Worm (Caenorhabditis elegans) whole organism, young adult: ENCODE data around the gene col-98.

ENCODE experiments used
- B0035.1 ChIP-seq: sonication (generic microtip); optimal IDR thresholded peaks from 2 replicates; lab custom pipeline; 2016; ENCODE audit warnings: missing genetic modification characterization, mild to moderate bottlenecking, missing compliant biosample characterization, missing genotype, missing genetic modification reagents
- D2030.7 ChIP-seq: fragments of 200-800 bp; sonication (Bioruptor generic); IDR thresholded peaks from 2 replicates; pipeline ENCODE4 v1.3.6; 2022; ENCODE audit warnings: missing genetic modification reagents, missing genetic modification characterization, missing compliant biosample characterization
- F23B12.7 ChIP-seq: sonication (generic microtip); optimal IDR thresholded peaks from 2 replicates; lab custom pipeline; 2017; ENCODE audit warnings: missing genetic modification characterization, mild to moderate bottlenecking, missing compliant biosample characterization, antibody characterized with exemption, moderate library complexity; ENCODE audit not compliant: insufficient read depth
- F49E8.2 ChIP-seq: sonication (generic microtip); optimal IDR thresholded peaks from 3 replicates; lab custom pipeline; 2017; ENCODE audit warnings: missing genetic modification characterization, mild to moderate bottlenecking, missing compliant biosample characterization, antibody characterized with exemption, moderate library complexity; ENCODE audit not compliant: insufficient read depth
- F52B5.7 ChIP-seq: sonication (generic microtip); optimal IDR thresholded peaks from 2 replicates; lab custom pipeline; 2016; ENCODE audit warnings: mild to moderate bottlenecking, missing genetic modification characterization, missing compliant biosample characterization
- F57A8.1 ChIP-seq: fragments of 200-800 bp; sonication (Bioruptor generic); optimal IDR thresholded peaks from 2 replicates; lab custom pipeline; 2018; ENCODE audit warnings: mild to moderate bottlenecking, missing genetic modification characterization, moderate library complexity, missing compliant biosample characterization
- K11D2.4 ChIP-seq: fragments of 200-800 bp; sonication (Bioruptor generic); IDR thresholded peaks from 2 replicates; pipeline ENCODE4 v1.3.6; 2022; ENCODE audit warnings: missing genetic modification reagents, missing genetic modification characterization, missing compliant biosample characterization
- Y53G8AR.9 ChIP-seq: fragments of 200-800 bp; sonication (Bioruptor generic); conservative IDR thresholded peaks from 2 replicates; pipeline ENCODE4 v1.3.6; 2022; ENCODE audit warnings: missing genetic modification reagents, missing genetic modification characterization, missing compliant biosample characterization
- Y79H2A.3 ChIP-seq: fragments of 200-800 bp; sonication (Bioruptor generic); conservative IDR thresholded peaks from 2 replicates; pipeline ENCODE4 v1.3.6; 2022; ENCODE audit warnings: missing genetic modification reagents, missing genetic modification characterization, missing compliant biosample characterization
- akir-1 ChIP-seq: fragments of 200-800 bp; sonication (Bioruptor generic); optimal IDR thresholded peaks from 2 replicates; lab custom pipeline; 2018; ENCODE audit warnings: mild to moderate bottlenecking, missing genetic modification characterization, moderate library complexity, missing compliant biosample characterization
- aptf-2 ChIP-seq: fragments of 200-800 bp; sonication (Bioruptor generic); conservative IDR thresholded peaks from 2 replicates; pipeline ENCODE4 v1.3.6; 2022; ENCODE audit warnings: missing genetic modification reagents, missing genetic modification characterization, missing compliant biosample characterization
- athp-1 ChIP-seq: sonication (generic microtip); optimal IDR thresholded peaks from 2 replicates; lab custom pipeline; 2017; ENCODE audit warnings: mild to moderate bottlenecking, missing genetic modification characterization, missing compliant biosample characterization
- attf-3 ChIP-seq: fragments of 200-800 bp; sonication (Bioruptor generic); conservative IDR thresholded peaks from 2 replicates; pipeline ENCODE4 v1.3.6; 2022; ENCODE audit warnings: missing genetic modification reagents, missing genetic modification characterization, missing compliant biosample characterization
- bed-1 ChIP-seq: fragments of 200-800 bp; sonication (Bioruptor generic); IDR thresholded peaks from 2 replicates; pipeline ENCODE4 v1.3.6; 2022; ENCODE audit warnings: missing genetic modification reagents, missing genetic modification characterization, missing compliant biosample characterization
- bed-2 ChIP-seq: fragments of 200-800 bp; sonication (Bioruptor generic); IDR thresholded peaks from 2 replicates; pipeline ENCODE4 v1.3.6; 2022; ENCODE audit warnings: missing genetic modification reagents, missing genetic modification characterization, missing compliant biosample characterization
- ccch-3 ChIP-seq: fragments of 200-800 bp; sonication (Bioruptor generic); optimal IDR thresholded peaks from 2 replicates; lab custom pipeline; 2018; ENCODE audit warnings: mild to moderate bottlenecking, missing genetic modification characterization, missing compliant biosample characterization
- cebp-1 ChIP-seq, 2 experiments: fragments of 200-800 bp in 1 of 2; sonication (Bioruptor generic) in 1 of 2; sonication (generic microtip) in 1 of 2; IDR thresholded peaks in 1 of 2; optimal IDR thresholded peaks in 1 of 2; 2 replicates each; pipeline versions ENCODE4 v1.3.6 to Lab custom; 2017 to 2022; ENCODE audit warnings: missing compliant biosample characterization in 2 of 2, missing genetic modification characterization in 2 of 2, mild to moderate bottlenecking in 1 of 2, missing genetic modification reagents in 1 of 2, moderate library complexity in 1 of 2
- ceh-58 ChIP-seq: fragments of 200-800 bp; sonication (Bioruptor generic); IDR thresholded peaks from 2 replicates; pipeline ENCODE4 v1.3.6; 2022; ENCODE audit warnings: missing genetic modification characterization, missing compliant biosample characterization
- chd-7 ChIP-seq: sonication (generic microtip); optimal IDR thresholded peaks from 2 replicates; lab custom pipeline; 2016; ENCODE audit warnings: mild to moderate bottlenecking, missing genetic modification characterization, moderate library complexity, missing compliant biosample characterization
- dpl-1 ChIP-seq: fragments of 150-350 bp; optimal IDR thresholded peaks from 2 replicates; lab custom pipeline; 2014; ENCODE audit warnings: missing biosample characterization, missing genetic modification reagents, missing genetic modification characterization
- egl-18 ChIP-seq: fragments of 200-800 bp; sonication (Bioruptor generic); IDR thresholded peaks from 2 replicates; pipeline ENCODE4 v1.3.6; 2022; ENCODE audit warnings: missing genetic modification reagents, missing genetic modification characterization, missing compliant biosample characterization
- egrh-3 ChIP-seq: fragments of 200-800 bp; sonication (Bioruptor generic); IDR thresholded peaks from 2 replicates; pipeline ENCODE4 v1.3.6; 2022; ENCODE audit warnings: missing genetic modification reagents, missing genetic modification characterization, missing compliant biosample characterization
- hmg-20 ChIP-seq: fragments of 200-800 bp; sonication (Bioruptor generic); IDR thresholded peaks from 2 replicates; pipeline ENCODE4 v1.3.6; 2022; ENCODE audit warnings: missing genetic modification reagents, missing genetic modification characterization, missing compliant biosample characterization
- hsf-1 ChIP-seq: fragments of 200-800 bp; sonication (Bioruptor generic); IDR thresholded peaks from 2 replicates; pipeline ENCODE4 v1.3.6; 2022; ENCODE audit warnings: missing genetic modification reagents, missing genetic modification characterization, missing compliant biosample characterization
- let-526 ChIP-seq: fragments of 200-800 bp; sonication (Bioruptor generic); IDR thresholded peaks from 2 replicates; pipeline ENCODE4 v1.3.6; 2022; ENCODE audit warnings: missing genetic modification reagents, missing genetic modification characterization, missing compliant biosample characterization
- lin-26 ChIP-seq: fragments of 200-800 bp; sonication (Bioruptor generic); IDR thresholded peaks from 2 replicates; pipeline ENCODE4 v1.3.6; 2022; ENCODE audit warnings: missing genetic modification reagents, missing genetic modification characterization, missing compliant biosample characterization
- lin-40 ChIP-seq: sonication (generic microtip); optimal IDR thresholded peaks from 2 replicates; lab custom pipeline; 2016; ENCODE audit warnings: missing genetic modification characterization, mild to moderate bottlenecking, missing compliant biosample characterization, missing genotype, missing genetic modification reagents
- lin-54 ChIP-seq: fragments of 200-800 bp; sonication (Bioruptor generic); optimal IDR thresholded peaks from 2 replicates; lab custom pipeline; 2018; ENCODE audit warnings: mild to moderate bottlenecking, missing genetic modification characterization, missing compliant biosample characterization
- lir-1 ChIP-seq: fragments of 200-800 bp; sonication (Bioruptor generic); conservative IDR thresholded peaks from 2 replicates; pipeline ENCODE4 v1.3.6; 2022; ENCODE audit warnings: missing genetic modification reagents, missing genetic modification characterization, missing compliant biosample characterization
- mxl-1 ChIP-seq: sonication (generic microtip); optimal IDR thresholded peaks from 2 replicates; lab custom pipeline; 2016; ENCODE audit warnings: missing genetic modification characterization, missing compliant biosample characterization
- nfya-2 ChIP-seq: fragments of 200-800 bp; sonication (Bioruptor generic); IDR thresholded peaks from 2 replicates; pipeline ENCODE4 v1.3.6; 2022; ENCODE audit warnings: missing genetic modification reagents, missing genetic modification characterization, missing compliant biosample characterization
- nfyb-1 ChIP-seq: fragments of 200-800 bp; sonication (Bioruptor generic); IDR thresholded peaks from 2 replicates; pipeline ENCODE4 v1.3.6; 2022; ENCODE audit warnings: missing genetic modification reagents, missing genetic modification characterization, missing compliant biosample characterization
- nhr-120 ChIP-seq: fragments of 200-800 bp; sonication (Bioruptor generic); IDR thresholded peaks from 2 replicates; pipeline ENCODE4 v1.3.6; 2022; ENCODE audit warnings: missing genetic modification characterization, missing compliant biosample characterization
- nhr-179 ChIP-seq: sonication (generic microtip); optimal IDR thresholded peaks from 2 replicates; lab custom pipeline; 2016; ENCODE audit warnings: mild to moderate bottlenecking, missing genetic modification characterization, missing compliant biosample characterization
- nhr-27 ChIP-seq: fragments of 200-800 bp; sonication (Bioruptor generic); optimal IDR thresholded peaks from 2 replicates; lab custom pipeline; 2018; ENCODE audit warnings: mild to moderate bottlenecking, missing genetic modification characterization, moderate library complexity, missing compliant biosample characterization
- sdz-38 ChIP-seq: sonication (generic microtip); optimal IDR thresholded peaks from 2 replicates; lab custom pipeline; 2016; ENCODE audit warnings: missing genotype, missing genetic modification characterization, missing compliant biosample characterization
- sea-2 ChIP-seq: fragments of 200-800 bp; sonication (Bioruptor generic); IDR thresholded peaks from 2 replicates; pipeline ENCODE4 v1.3.6; 2022; ENCODE audit warnings: missing genetic modification characterization, missing compliant biosample characterization
- snpc-1.3 ChIP-seq: sonication (generic microtip); optimal IDR thresholded peaks from 2 replicates; lab custom pipeline; 2017; ENCODE audit warnings: missing genetic modification characterization, mild to moderate bottlenecking, missing compliant biosample characterization, antibody characterized with exemption, moderate library complexity, missing genotype, missing genetic modification reagents; ENCODE audit not compliant: insufficient read depth
- snpc-4 ChIP-seq, 5 experiments: fragments of 150-350 bp in 1 of 5; sonication (generic microtip) in 4 of 5; optimal IDR thresholded peaks; 2 replicates each; lab custom pipeline; 2014 to 2018; ENCODE audit warnings: missing genetic modification characterization in 5 of 5, missing biosample characterization in 3 of 5, antibody characterized with exemption in 2 of 5, mild to moderate bottlenecking in 2 of 5, missing compliant biosample characterization in 2 of 5, missing genotype in 2 of 5, moderate library complexity in 2 of 5, missing genetic modification reagents in 1 of 5
- somi-1 ChIP-seq: fragments of 200-800 bp; sonication (Bioruptor generic); optimal IDR thresholded peaks from 2 replicates; lab custom pipeline; 2018; ENCODE audit warnings: mild to moderate bottlenecking, missing genetic modification characterization, missing compliant biosample characterization
- tbp1 ChIP-seq: fragments of 200-800 bp; sonication (Bioruptor generic); optimal IDR thresholded peaks from 2 replicates; lab custom pipeline; 2018; ENCODE audit warnings: mild to moderate bottlenecking, missing genetic modification characterization, missing compliant biosample characterization
- tlf-1 ChIP-seq: fragments of 200-800 bp; sonication (Bioruptor generic); optimal IDR thresholded peaks from 2 replicates; lab custom pipeline; 2018; ENCODE audit warnings: mild to moderate bottlenecking, missing genetic modification characterization, missing compliant biosample characterization
- unc-130 ChIP-seq: sonication (generic microtip); optimal IDR thresholded peaks from 2 replicates; lab custom pipeline; 2016; ENCODE audit warnings: missing genetic modification reagents, missing genetic modification characterization, missing compliant biosample characterization
- unc-62 ChIP-seq: fragments of 150-350 bp; optimal IDR thresholded peaks from 2 replicates; lab custom pipeline; 2014; ENCODE audit warnings: missing biosample characterization, missing genetic modification reagents, missing genetic modification characterization
- xnd-1 ChIP-seq: sonication (generic microtip); optimal IDR thresholded peaks from 2 replicates; lab custom pipeline; 2016; ENCODE audit warnings: missing genotype, missing genetic modification reagents, missing genetic modification characterization, missing compliant biosample characterization
- ztf-22 ChIP-seq: fragments of 200-800 bp; sonication (Bioruptor generic); optimal IDR thresholded peaks from 2 replicates; lab custom pipeline; 2018; ENCODE audit warnings: mild to moderate bottlenecking, missing genetic modification characterization, moderate library complexity, missing compliant biosample characterization
- ztf-28 ChIP-seq: fragments of 200-800 bp; sonication (Bioruptor generic); IDR thresholded peaks from 2 replicates; pipeline ENCODE4 v1.3.6; 2022; ENCODE audit warnings: missing genetic modification reagents, missing genetic modification characterization, missing compliant biosample characterization

col-98 gene

DNA sequence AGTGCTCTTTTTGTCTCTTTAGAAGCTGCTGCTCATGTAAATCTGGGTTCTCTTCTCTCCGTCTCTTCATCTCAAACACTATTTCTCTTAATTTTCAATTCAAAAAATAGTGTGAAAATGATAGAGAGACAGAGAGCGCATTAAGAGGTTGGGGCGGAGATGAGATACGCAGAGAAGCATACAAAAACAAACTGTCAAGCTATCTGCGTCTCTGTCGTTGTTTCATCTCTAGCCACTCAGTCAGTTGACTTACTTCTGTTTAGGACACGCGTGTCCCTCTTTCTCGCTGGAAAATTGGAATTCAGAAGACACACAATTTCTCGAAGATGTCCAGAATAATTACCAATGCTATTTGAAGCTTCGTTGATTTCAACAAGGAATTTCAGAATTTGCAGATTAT is 42.3 kb downstream of the col-98 start (continued):
- TF ChIP-seq cebp-1 (GFP tag; IDR thresholded peaks at IDR 0.05; lab: Robert Waterston, UW) (no peak), cebp-1 (tag; optimal IDR thresholded peaks at IDR 0.05; lab: Kevin White, UChicago) (peak; percentile 78), ccch-3 (GFP tag; lab: Kevin White, UChicago) (no peak), lin-54 (GFP tag; lab: Kevin White, UChicago) (peak; percentile 45), unc-62 (GFP tag; lab: Kevin White, UChicago) (peak; percentile 63), xnd-1 (tag; lab: Kevin White, UChicago) (no peak), B0035.1 (tag; lab: Kevin White, UChicago) (no peak), nfyb-1 (GFP tag; lab: Robert Waterston, UW) (no peak), sdz-38 (tag; lab: Kevin White, UChicago) (no peak), hmg-20 (GFP tag; lab: Robert Waterston, UW) (no peak), somi-1 (GFP tag; lab: Kevin White, UChicago) (peak; percentile 52), mxl-1 (tag; lab: Kevin White, UChicago) (no peak), lin-26 (0 out of 2 replicates have a peak, but pooled peaks have one; percentile 9), Y53G8AR.9 (GFP tag; lab: Robert Waterston, UW) (no peak), F52B5.7 (tag; lab: Kevin White, UChicago) (no peak), Y79H2A.3 (GFP tag; lab: Robert Waterston, UW) (no peak), dpl-1 (GFP tag; lab: Kevin White, UChicago) (no peak), nfya-2 (GFP tag; lab: Robert Waterston, UW) (no peak), F23B12.7 (tag; lab: Kevin White, UChicago) (no peak), F57A8.1 (no peak), bed-1 (no peak), attf-3 (GFP tag; lab: Robert Waterston, UW) (no peak), aptf-2 (GFP tag; lab: Robert Waterston, UW) (no peak), tlf-1 (GFP tag; lab: Kevin White, UChicago) (peak; percentile 65), D2030.7 (GFP tag; lab: Robert Waterston, UW) (no peak), F49E8.2 (tag; lab: Kevin White, UChicago) (no peak), egrh-3 (GFP tag; lab: Robert Waterston, UW) (no peak), snpc-4 (GFP tag; optimal IDR thresholded peaks at IDR 0.05; lab: Kevin White, UChicago) (peak; percentile 14), snpc-4 (tag; optimal IDR thresholded peaks at IDR 0.05; lab: Kevin White, UChicago) (peak in 2 of 4 experiments; percentile 13 to 30), egl-18 (0 out of 2 replicates have a peak, but pooled peaks have one; percentile 55), bed-2 (GFP tag; lab: Robert Waterston, UW) (no peak), akir-1 (no peak), let-526 (GFP tag; lab: Robert Waterston, UW) (peak; percentile 47), snpc-1.3 (tag; lab: Kevin White, UChicago) (no peak), athp-1 (tag; lab: Kevin White, UChicago) (no peak), nhr-179 (tag; lab: Kevin White, UChicago) (no peak), lir-1 (peak; percentile 72), nhr-27 (tag; lab: Kevin White, UChicago) (no peak), K11D2.4 (GFP tag; lab: Robert Waterston, UW) (peak; percentile 72), ztf-22 (GFP tag; lab: Kevin White, UChicago) (no peak), ztf-28 (GFP tag; lab: Robert Waterston, UW) (no peak), ceh-58 (GFP tag; lab: Robert Waterston, UW) (no peak), sea-2 (GFP tag; lab: Robert Waterston, UW) (no peak), tbp1 (GFP tag; lab: Kevin White, UChicago) (peak; percentile 51), hsf-1 (0 out of 2 replicates have a peak, but pooled peaks have one; percentile 44), chd-7 (tag; lab: Kevin White, UChicago) (peak; percentile 17), lin-40 (tag; lab: Kevin White, UChicago) (peak; percentile 90), nhr-120 (GFP tag; lab: Robert Waterston, UW) (no peak), unc-130 (GFP tag; lab: Kevin White, UChicago) (no peak)
